Fruit fly (Drosophila melanogaster) whole organism, pupa: ENCODE measurements around the gene CG1271.
A peak's percentile ranks its signal among the peaks of the same experiment; 100 is the strongest.

Experiments
- CG13204 ChIP-seq: fragments of 200-800 bp; sonication (Bioruptor generic); optimal IDR thresholded peaks from 2 replicates; lab custom pipeline; 2018; ENCODE audit warnings: missing biosample characterization, mild to moderate bottlenecking, missing genetic modification characterization, moderate library complexity
- CG15710 ChIP-seq: fragments of 200-800 bp; sonication (Bioruptor generic); optimal IDR thresholded peaks from 2 replicates; lab custom pipeline; 2018; ENCODE audit warnings: missing biosample characterization, mild to moderate bottlenecking, missing genetic modification characterization, moderate library complexity
- D1 ChIP-seq: fragments of 200-800 bp; sonication (Bioruptor generic); optimal IDR thresholded peaks from 2 replicates; lab custom pipeline; 2018; ENCODE audit warnings: missing biosample characterization, mild to moderate bottlenecking, missing genetic modification characterization, moderate library complexity
- EcR ChIP-seq: fragments of 200-800 bp; sonication (Bioruptor generic); optimal IDR thresholded peaks from 3 replicates; lab custom pipeline; 2019; ENCODE audit warnings: missing biosample characterization, missing genetic modification characterization, mild to moderate bottlenecking, moderate library complexity, missing genetic modification reagents
- fd96Ca ChIP-seq: fragments of 200-800 bp; sonication (Bioruptor generic); IDR thresholded peaks from 3 replicates; pipeline ENCODE4 v1.3.6; 2022; ENCODE audit warnings: missing biosample characterization, missing genetic modification characterization

dm6 chr3L:3037822-3038563, 14.3 kb upstream of the CG1271 start:
- no peak for TF ChIP-seq CG15710 (tag; lab: Kevin White, UChicago)
- TF ChIP-seq EcR, result peak; percentile 84
- TF ChIP-seq CG13204 (GFP tag; lab: Kevin White, UChicago), result peak; percentile 98
- no peak for TF ChIP-seq D1 (tag; lab: Kevin White, UChicago)
- TF ChIP-seq fd96Ca (GFP tag; lab: Robert Waterston, UW), result peak; percentile 90
